Worm (Caenorhabditis elegans) whole organism, early embryonic: ENCODE measurements around the gene idh-1.

Experiments
- B0310.2 ChIP-seq: sonication (generic microtip); optimal IDR thresholded peaks from 2 replicates; lab custom pipeline; 2016; ENCODE audit warnings: mild to moderate bottlenecking, missing genetic modification characterization, missing compliant biosample characterization
- F13C5.2 ChIP-seq: sonication (generic microtip); optimal IDR thresholded peaks from 2 replicates; lab custom pipeline; 2017; ENCODE audit warnings: mild to moderate bottlenecking, missing genetic modification characterization, inconsistent platforms, missing compliant biosample characterization
- aly-1 ChIP-seq: sonication (generic microtip); optimal IDR thresholded peaks from 2 replicates; lab custom pipeline; 2016; ENCODE audit warnings: missing genetic modification characterization, missing compliant biosample characterization
- ama-1 ChIP-seq: fragments of 150-350 bp; optimal IDR thresholded peaks from 2 replicates; lab custom pipeline; 2014
- ceh-13 ChIP-seq: fragments of 200-800 bp; sonication (Bioruptor generic); optimal IDR thresholded peaks from 2 replicates; lab custom pipeline; 2018; ENCODE audit warnings: mild to moderate bottlenecking, missing genetic modification characterization, missing compliant biosample characterization
- ceh-36 ChIP-seq: sonication (generic microtip); optimal IDR thresholded peaks from 2 replicates; lab custom pipeline; 2016; ENCODE audit warnings: missing genetic modification characterization, inconsistent platforms, missing compliant biosample characterization
- ets-7 ChIP-seq: sonication (generic microtip); optimal IDR thresholded peaks from 2 replicates; lab custom pipeline; 2016; ENCODE audit warnings: missing genotype, missing genetic modification characterization, missing compliant biosample characterization
- flt-1 ChIP-seq: fragments of 200-800 bp; sonication (Bioruptor generic); IDR thresholded peaks from 2 replicates; pipeline ENCODE4 v1.3.6; 2022; ENCODE audit warnings: missing genetic modification characterization, missing compliant biosample characterization
- hmbx-1 ChIP-seq: sonication (generic microtip); optimal IDR thresholded peaks from 2 replicates; lab custom pipeline; 2016; ENCODE audit warnings: mild to moderate bottlenecking, missing genetic modification characterization, missing compliant biosample characterization
- hmg-4 ChIP-seq: fragments of 200-800 bp; sonication (Bioruptor generic); optimal IDR thresholded peaks from 2 replicates; lab custom pipeline; 2018; ENCODE audit warnings: mild to moderate bottlenecking, missing genetic modification characterization, missing compliant biosample characterization
- hnd-1 ChIP-seq: sonication (generic microtip); optimal IDR thresholded peaks from 2 replicates; lab custom pipeline; 2016; ENCODE audit warnings: missing genetic modification characterization, missing compliant biosample characterization
- pes-1 ChIP-seq: fragments of 200-800 bp; sonication (Bioruptor generic); IDR thresholded peaks from 2 replicates; pipeline ENCODE4 v1.3.6; 2022; ENCODE audit warnings: missing genetic modification reagents, missing genetic modification characterization, missing compliant biosample characterization
- scrt-1 ChIP-seq: fragments of 200-800 bp; sonication (Bioruptor generic); IDR thresholded peaks from 2 replicates; pipeline ENCODE4 v1.3.6; 2022; ENCODE audit warnings: missing genetic modification characterization, missing compliant biosample characterization
- sea-1 ChIP-seq: fragments of 200-800 bp; sonication (Bioruptor generic); conservative IDR thresholded peaks from 2 replicates; pipeline ENCODE4 v1.3.6; 2022; ENCODE audit warnings: missing genetic modification characterization, missing compliant biosample characterization
- tbx-11 ChIP-seq: fragments of 200-800 bp; sonication (Bioruptor generic); IDR thresholded peaks from 2 replicates; pipeline ENCODE4 v1.3.6; 2022; ENCODE audit warnings: missing genetic modification characterization, missing compliant biosample characterization
- tbx-37 ChIP-seq: fragments of 200-800 bp; sonication (Bioruptor generic); conservative IDR thresholded peaks from 2 replicates; pipeline ENCODE4 v1.3.6; 2022; ENCODE audit warnings: missing genetic modification reagents, missing genetic modification characterization, missing compliant biosample characterization
- tra-4 ChIP-seq: sonication (generic microtip); optimal IDR thresholded peaks from 2 replicates; lab custom pipeline; 2017; ENCODE audit warnings: missing genetic modification characterization, missing compliant biosample characterization

Gene idh-1

DNA sequence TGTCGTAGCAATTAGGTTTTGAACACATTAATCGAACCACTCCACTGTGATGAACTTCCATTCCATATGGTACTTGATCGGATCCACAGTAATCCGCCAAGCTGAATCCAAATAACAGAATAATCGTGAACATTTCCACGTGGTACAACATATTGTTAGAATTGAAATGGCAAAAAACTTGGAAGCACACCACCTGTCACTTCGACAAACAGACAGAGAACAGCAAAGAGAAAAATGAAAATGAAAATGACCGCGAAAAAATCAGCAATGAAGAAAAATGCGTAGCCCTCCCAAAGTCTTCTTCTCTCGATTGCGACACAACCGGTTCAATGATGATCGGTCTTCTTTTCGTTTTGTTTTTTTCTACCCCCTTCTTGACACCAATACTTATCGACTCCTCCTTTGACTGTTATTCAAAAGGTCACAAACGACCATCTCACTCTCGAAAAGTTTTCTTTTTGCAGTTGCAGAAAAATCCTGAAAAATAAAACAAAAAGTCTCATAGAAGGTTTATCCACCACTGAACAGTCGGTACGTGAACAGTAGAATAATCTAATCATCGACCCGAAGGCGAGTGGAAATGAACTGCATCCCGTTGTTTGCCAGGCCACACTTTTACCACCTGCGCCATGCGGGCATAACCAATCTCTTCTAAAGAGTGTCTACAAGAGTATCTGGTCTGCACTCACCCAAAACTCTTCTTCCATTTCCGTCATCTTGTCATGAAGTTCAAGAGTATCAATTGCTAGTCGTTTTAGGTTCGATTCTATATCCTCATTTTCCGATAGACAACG, 36.4 kb upstream of the idh-1 start, which contains the start of gene wrt-3:
TSS of gene wrt-3 (minus strand) at position 322 of the 794 bp plus-strand sequence.
- TF ChIP-seq F13C5.2 (tag; lab: Kevin White, UChicago) (peak; percentile 91), hmbx-1 (peak; percentile 81), ceh-36 (tag; lab: Kevin White, UChicago) (peak; percentile 95), sea-1 (GFP tag; lab: Robert Waterston, UW) (no peak; the same call in 1 of the 2 replicates), pes-1 (peak; percentile 98), scrt-1 (GFP tag; lab: Robert Waterston, UW) (peak; percentile 99), hnd-1 (tag; lab: Kevin White, UChicago) (peak; percentile 87), tra-4 (tag; lab: Kevin White, UChicago) (peak; percentile 87), hmg-4 (GFP tag; lab: Kevin White, UChicago) (no peak), tbx-11 (GFP tag; lab: Robert Waterston, UW) (peak; percentile 98), tbx-37 (GFP tag; lab: Robert Waterston, UW) (peak; percentile 94), aly-1 (tag; lab: Kevin White, UChicago) (peak; percentile 95), ama-1 (lab: Kevin White, UChicago) (no peak), ets-7 (tag; lab: Kevin White, UChicago) (peak; percentile 86), ceh-13 (peak; percentile 93), flt-1 (GFP tag; lab: Robert Waterston, UW) (peak; percentile 95), B0310.2 (peak; percentile 92)

DNA sequence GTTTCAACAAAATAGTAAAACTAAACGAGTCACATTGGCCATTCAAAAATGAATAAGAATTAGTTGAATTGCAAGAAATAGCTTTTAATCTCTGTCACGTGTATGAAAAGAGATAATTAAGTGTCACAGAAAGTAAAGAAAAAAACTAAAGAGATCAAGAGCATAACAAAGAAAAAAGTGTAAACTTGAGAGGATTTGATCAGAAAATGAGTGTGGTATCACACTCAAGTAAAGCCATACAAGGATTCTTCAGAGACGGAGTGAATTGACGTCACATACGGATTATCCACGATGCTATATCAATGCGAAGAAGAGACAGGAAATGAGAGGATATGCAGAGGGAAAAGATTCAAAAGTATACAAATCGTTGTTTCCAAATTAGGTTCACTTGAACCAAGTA, 28.4 kb upstream of the idh-1 start:
- TF ChIP-seq hmg-4 (GFP tag; lab: Kevin White, UChicago) = no peak
- no peak for TF ChIP-seq hnd-1 (tag; lab: Kevin White, UChicago)
- TF ChIP-seq pes-1 = no peak
- no peak for TF ChIP-seq tra-4 (tag; lab: Kevin White, UChicago)
- no peak for TF ChIP-seq aly-1 (tag; lab: Kevin White, UChicago)
- no peak for TF ChIP-seq ets-7 (tag; lab: Kevin White, UChicago)
- TF ChIP-seq ama-1 (lab: Kevin White, UChicago) = no peak
- no peak for TF ChIP-seq scrt-1 (GFP tag; lab: Robert Waterston, UW)

DNA sequence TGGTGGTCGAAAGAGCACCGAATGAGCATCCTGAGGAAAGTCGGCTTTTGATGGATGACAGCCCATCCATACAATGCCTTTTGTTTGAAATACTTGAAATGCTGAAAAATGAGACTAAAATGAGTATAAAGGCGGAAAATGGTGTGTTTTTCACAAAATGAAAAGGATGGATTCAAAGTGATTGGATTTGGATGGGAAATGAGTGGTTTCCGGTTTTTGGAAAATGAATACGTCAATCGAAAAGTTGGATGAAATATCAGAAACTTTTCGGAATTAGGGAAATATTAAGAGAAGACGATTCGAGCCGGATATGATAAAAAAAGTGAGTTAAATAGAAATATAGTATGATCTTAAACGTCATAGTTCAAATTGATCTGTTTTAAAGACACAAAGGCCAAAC, 26.5 kb upstream of the idh-1 start, which contains the start of gene F38E11.6:
TSS of gene F38E11.6 (minus strand) at position 101 of the 400 bp plus-strand sequence.
- no peak for TF ChIP-seq tbx-11 (GFP tag; lab: Robert Waterston, UW)
- no peak for TF ChIP-seq hmg-4 (GFP tag; lab: Kevin White, UChicago)
- no peak for TF ChIP-seq ceh-13
- no peak for TF ChIP-seq tra-4 (tag; lab: Kevin White, UChicago)
- TF ChIP-seq ceh-36 (tag; lab: Kevin White, UChicago) = no peak
- TF ChIP-seq ets-7 (tag; lab: Kevin White, UChicago) = no peak
- no peak for TF ChIP-seq B0310.2
- TF ChIP-seq hmbx-1 = no peak
- TF ChIP-seq aly-1 (tag; lab: Kevin White, UChicago) = no peak
- no peak for TF ChIP-seq tbx-37 (GFP tag; lab: Robert Waterston, UW)

- no peak for TF ChIP-seq sea-1 (GFP tag; lab: Robert Waterston, UW)
Observed at ce11 chrIV:9464345-9464783, 23.5 kb upstream of the idh-1 start.

ce11 chrIV:9459224-9459781, 18.4 kb upstream of the idh-1 start, which contains the start of gene copb-2:
TSS of gene copb-2 (plus strand) at chrIV:9459731.
- TF ChIP-seq flt-1 (GFP tag; lab: Robert Waterston, UW) (no peak), hnd-1 (tag; lab: Kevin White, UChicago) (no peak), ceh-36 (tag; lab: Kevin White, UChicago) (no peak), tbx-11 (GFP tag; lab: Robert Waterston, UW) (no peak), pes-1 (no peak), scrt-1 (GFP tag; lab: Robert Waterston, UW) (no peak)

- no peak for TF ChIP-seq hmbx-1
- no peak for TF ChIP-seq aly-1 (tag; lab: Kevin White, UChicago)
- TF ChIP-seq sea-1 (GFP tag; lab: Robert Waterston, UW) = no peak
- TF ChIP-seq pes-1 = no peak
- no peak for TF ChIP-seq hnd-1 (tag; lab: Kevin White, UChicago)
- TF ChIP-seq hmg-4 (GFP tag; lab: Kevin White, UChicago) = no peak
- TF ChIP-seq ceh-13 = no peak
- no peak for TF ChIP-seq flt-1 (GFP tag; lab: Robert Waterston, UW)
- TF ChIP-seq ets-7 (tag; lab: Kevin White, UChicago) = no peak
- no peak for TF ChIP-seq B0310.2
- TF ChIP-seq F13C5.2 (tag; lab: Kevin White, UChicago) = no peak
- no peak for TF ChIP-seq tra-4 (tag; lab: Kevin White, UChicago)
- no peak for TF ChIP-seq ceh-36 (tag; lab: Kevin White, UChicago)
Observed at ce11 chrIV:9457400-9457799, 16.5 kb upstream of the idh-1 start, which contains the start of gene cutl-17. TSS of gene cutl-17 (minus strand) at chrIV:9457500.

DNA sequence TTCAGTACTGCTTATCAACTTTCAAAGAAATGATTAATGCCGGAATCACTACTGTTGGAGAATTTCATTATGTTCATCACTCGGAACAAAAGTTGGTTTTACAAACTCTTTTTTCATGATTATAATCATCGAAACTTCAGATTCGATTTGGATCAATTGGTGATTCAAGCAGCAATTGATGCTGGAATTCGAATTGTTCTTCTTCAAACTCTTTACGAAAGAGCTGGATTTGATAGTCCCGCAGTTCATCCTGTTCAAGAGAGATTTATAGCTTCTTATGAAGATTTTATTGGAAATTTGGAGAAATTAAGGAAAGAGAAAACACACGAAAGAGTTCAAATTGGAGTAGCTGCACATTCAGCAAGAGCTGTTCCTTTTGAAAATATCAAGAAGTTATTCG, 10.9 kb upstream of the idh-1 start:
- TF ChIP-seq tbx-37 (GFP tag; lab: Robert Waterston, UW) (no peak), ets-7 (tag; lab: Kevin White, UChicago) (no peak), ceh-36 (tag; lab: Kevin White, UChicago) (no peak), ama-1 (lab: Kevin White, UChicago) (no peak), hnd-1 (tag; lab: Kevin White, UChicago) (no peak), scrt-1 (GFP tag; lab: Robert Waterston, UW) (no peak), tra-4 (tag; lab: Kevin White, UChicago) (no peak), flt-1 (GFP tag; lab: Robert Waterston, UW) (no peak), hmbx-1 (no peak), aly-1 (tag; lab: Kevin White, UChicago) (no peak), B0310.2 (no peak), F13C5.2 (tag; lab: Kevin White, UChicago) (no peak), pes-1 (no peak), tbx-11 (GFP tag; lab: Robert Waterston, UW) (no peak), hmg-4 (GFP tag; lab: Kevin White, UChicago) (no peak), ceh-13 (no peak), sea-1 (GFP tag; lab: Robert Waterston, UW) (no peak)
